Worm (Caenorhabditis elegans) whole organism, mixed stage, embryonic: Measurements from ENCODE around the gene hpo-15.

ENCODE experiments used
- elt-3 ChIP-seq: fragments of 150-350 bp; optimal IDR thresholded peaks from 2 replicates; lab custom pipeline; 2014; ENCODE audit warnings: missing biosample characterization, missing genetic modification characterization
- mep-1 ChIP-seq: fragments of 150-350 bp; optimal IDR thresholded peaks from 2 replicates; lab custom pipeline; 2017; ENCODE audit warnings: missing biosample characterization, missing genetic modification reagents, missing genetic modification characterization, inconsistent platforms
- nhr-28 ChIP-seq: fragments of 150-350 bp; optimal IDR thresholded peaks from 2 replicates; lab custom pipeline; 2014; ENCODE audit warnings: missing biosample characterization, missing genetic modification characterization
- tbx-8 ChIP-seq: fragments of 200-800 bp; sonication (Bioruptor generic); optimal IDR thresholded peaks from 2 replicates; lab custom pipeline; 2018; ENCODE audit warnings: mild to moderate bottlenecking, missing genetic modification characterization, moderate library complexity, missing compliant biosample characterization
- unc-62 ChIP-seq: fragments of 150-350 bp; optimal IDR thresholded peaks from 2 replicates; lab custom pipeline; 2014; ENCODE audit warnings: missing biosample characterization, missing genetic modification reagents, missing genetic modification characterization

DNA sequence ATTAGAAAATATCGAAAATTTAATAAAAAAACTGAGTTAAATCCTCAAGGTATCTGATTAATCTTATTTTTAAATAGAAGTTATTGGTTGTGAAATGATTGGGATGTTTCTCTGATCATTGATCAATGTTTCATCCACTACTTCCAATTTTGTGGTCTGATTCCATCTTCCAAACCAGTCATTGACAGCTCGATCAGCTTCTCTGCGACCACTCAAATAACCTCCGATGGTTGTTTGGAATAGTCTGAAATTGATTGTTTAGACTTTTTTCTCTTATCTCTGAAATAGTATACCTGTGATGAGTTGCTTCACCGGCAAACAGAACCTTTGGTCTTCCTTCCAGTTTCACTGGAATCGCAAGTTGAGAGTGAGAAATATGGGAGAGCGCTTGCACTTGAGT, 3.7 kb downstream of the hpo-15 start:
- TF ChIP-seq mep-1 (no peak), unc-62 (GFP tag; lab: Kevin White, UChicago) (no peak), tbx-8 (no peak), elt-3 (no peak), nhr-28 (tag; lab: Kevin White, UChicago) (no peak)
